Worm (Caenorhabditis elegans): ENCODE results near the gene Y43F8B.14.

Y43F8B.14 gene

ce11 chrV:19462020-19462419 is 6.2 kb upstream of the Y43F8B.14 start, which contains the start of gene Y43F8B.15:
Gene Y43F8B.15, minus strand, starts transcription at chrV:19462120.
- TF ChIP-seq ref-1 (GFP tag; conservative IDR thresholded peaks at IDR 0.05) (no peak), ztf-23 (GFP tag; IDR thresholded peaks at IDR 0.05) (no peak), ztf-29 (GFP tag; IDR thresholded peaks at IDR 0.05) (no peak), cog-1 (tag; optimal IDR thresholded peaks at IDR 0.05) (no peak), T22C8.4 (GFP tag; IDR thresholded peaks at IDR 0.05) (no peak), tab-1 (GFP tag; IDR thresholded peaks at IDR 0.05) (no peak), flt-1 (GFP tag; IDR thresholded peaks at IDR 0.05) (no peak), klf-2 (GFP tag; conservative IDR thresholded peaks at IDR 0.05) (no peak), med-1 (GFP tag; optimal IDR thresholded peaks at IDR 0.05; ENCODE audit: insufficient read depth) (no peak)

DNA sequence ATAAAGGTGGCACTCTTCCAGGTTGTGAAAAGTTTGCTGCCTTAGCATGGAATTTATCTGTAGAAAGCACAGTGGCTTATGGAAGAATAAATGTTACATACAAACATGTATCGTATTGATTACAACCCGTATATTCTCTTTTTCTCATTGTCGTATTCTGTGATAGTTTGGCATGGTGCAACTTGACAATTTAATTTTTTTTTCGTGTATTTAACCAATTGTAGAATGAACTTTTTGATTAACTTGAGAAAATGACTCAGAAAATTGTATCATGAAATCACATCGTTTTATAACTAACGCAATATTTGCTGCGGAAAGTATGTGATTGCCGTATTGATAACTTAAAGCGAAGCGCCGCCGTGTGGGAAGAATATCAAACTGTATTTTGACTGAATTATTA is 1.3 kb upstream of the Y43F8B.14 start, which contains the start of gene Y43F8B.24:
Gene Y43F8B.24, plus strand, starts transcription at position 301 of the 400 bp plus-strand sequence.
- TF ChIP-seq ztf-23 (GFP tag; IDR thresholded peaks at IDR 0.05) (no peak), ref-1 (GFP tag; conservative IDR thresholded peaks at IDR 0.05) (no peak), med-1 (GFP tag; optimal IDR thresholded peaks at IDR 0.05; ENCODE audit: insufficient read depth) (no peak), ztf-29 (GFP tag; IDR thresholded peaks at IDR 0.05) (no peak), flt-1 (GFP tag; IDR thresholded peaks at IDR 0.05) (no peak), klf-2 (GFP tag; conservative IDR thresholded peaks at IDR 0.05) (no peak), cog-1 (tag; optimal IDR thresholded peaks at IDR 0.05) (no peak), T22C8.4 (GFP tag; IDR thresholded peaks at IDR 0.05) (no peak), tab-1 (GFP tag; IDR thresholded peaks at IDR 0.05) (no peak)

DNA sequence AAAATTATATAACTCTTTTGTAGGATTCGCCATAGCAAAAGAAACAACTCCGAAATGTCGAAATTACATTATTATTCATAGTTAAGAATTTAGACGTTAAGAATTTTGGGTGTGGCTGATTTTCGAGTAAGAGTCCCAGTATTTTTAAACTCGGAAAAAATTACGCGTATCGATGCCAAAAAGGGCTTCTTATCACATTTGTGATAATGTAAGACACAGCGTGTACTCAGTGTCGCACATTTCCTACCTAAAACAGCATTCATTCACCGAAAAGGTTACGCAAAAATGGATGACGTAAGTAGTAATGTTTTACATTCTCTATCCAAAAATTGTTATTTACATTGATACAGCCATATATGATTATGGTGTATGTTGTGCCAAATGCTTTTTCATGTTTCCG is 6.2 kb downstream of the Y43F8B.14 start, which contains the start of gene M04C3.5:
Gene M04C3.5, plus strand, starts transcription at position 190 of the 400 bp plus-strand sequence.
- no peak for TF ChIP-seq med-1 (GFP tag; optimal IDR thresholded peaks at IDR 0.05; ENCODE audit: insufficient read depth)
- no peak for TF ChIP-seq flt-1 (GFP tag; IDR thresholded peaks at IDR 0.05)
- no peak for TF ChIP-seq tab-1 (GFP tag; IDR thresholded peaks at IDR 0.05)
- no peak for TF ChIP-seq T22C8.4 (GFP tag; IDR thresholded peaks at IDR 0.05)
- TF ChIP-seq cog-1 (tag; optimal IDR thresholded peaks at IDR 0.05), result no peak
- TF ChIP-seq klf-2 (GFP tag; conservative IDR thresholded peaks at IDR 0.05), result no peak
- no peak for TF ChIP-seq ztf-23 (GFP tag; IDR thresholded peaks at IDR 0.05)
- no peak for TF ChIP-seq ref-1 (GFP tag; conservative IDR thresholded peaks at IDR 0.05)
- TF ChIP-seq ztf-29 (GFP tag; IDR thresholded peaks at IDR 0.05), result no peak

- TF ChIP-seq med-1 (GFP tag; optimal IDR thresholded peaks at IDR 0.05; ENCODE audit: insufficient read depth) (no peak), klf-2 (GFP tag; conservative IDR thresholded peaks at IDR 0.05) (no peak), ref-1 (GFP tag; conservative IDR thresholded peaks at IDR 0.05) (no peak), ztf-29 (GFP tag; IDR thresholded peaks at IDR 0.05) (no peak), tab-1 (GFP tag; IDR thresholded peaks at IDR 0.05) (no peak), T22C8.4 (GFP tag; IDR thresholded peaks at IDR 0.05) (no peak), flt-1 (GFP tag; IDR thresholded peaks at IDR 0.05) (no peak), cog-1 (tag; optimal IDR thresholded peaks at IDR 0.05) (no peak), ztf-23 (GFP tag; IDR thresholded peaks at IDR 0.05) (no peak)
Observed at ce11 chrV:19448805-19449204, 7.0 kb downstream of the Y43F8B.14 start, which contains the start of gene M04C3.2. Gene M04C3.2, minus strand, starts transcription at chrV:19448905.

ce11 chrV:19445442-19445841 is 10.3 kb downstream of the Y43F8B.14 start, which contains the start of gene M04C3.1:
Gene M04C3.1, minus strand, starts transcription at chrV:19445605.
- TF ChIP-seq ztf-23 (GFP tag; IDR thresholded peaks at IDR 0.05) (no peak), flt-1 (GFP tag; IDR thresholded peaks at IDR 0.05) (no peak), T22C8.4 (GFP tag; IDR thresholded peaks at IDR 0.05) (no peak), klf-2 (GFP tag; conservative IDR thresholded peaks at IDR 0.05) (no peak), cog-1 (tag; optimal IDR thresholded peaks at IDR 0.05) (no peak), med-1 (GFP tag; optimal IDR thresholded peaks at IDR 0.05; ENCODE audit: insufficient read depth) (no peak), tab-1 (GFP tag; IDR thresholded peaks at IDR 0.05) (no peak), ref-1 (GFP tag; conservative IDR thresholded peaks at IDR 0.05) (no peak), ztf-29 (GFP tag; IDR thresholded peaks at IDR 0.05) (no peak)

DNA sequence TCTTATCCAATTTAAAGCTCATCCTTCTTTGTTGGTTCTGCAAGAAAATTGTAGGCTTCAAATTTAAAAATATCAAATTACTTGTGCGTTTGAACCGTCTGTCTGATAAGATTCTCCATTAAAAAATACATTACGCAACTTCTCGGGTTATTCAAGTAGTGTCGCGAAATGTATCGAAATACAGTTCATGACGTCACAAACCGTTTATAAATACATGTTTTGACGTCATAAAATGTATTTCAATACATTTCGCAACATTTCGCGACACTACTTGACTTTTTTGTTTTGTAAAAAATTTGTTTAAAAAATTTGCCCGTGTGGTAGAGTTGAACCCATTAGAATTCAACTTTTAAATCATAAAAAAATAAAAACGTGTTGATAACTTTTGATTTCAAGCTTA is 12.2 kb downstream of the Y43F8B.14 start:
- TF ChIP-seq T22C8.4 (GFP tag; IDR thresholded peaks at IDR 0.05), result no peak

DNA sequence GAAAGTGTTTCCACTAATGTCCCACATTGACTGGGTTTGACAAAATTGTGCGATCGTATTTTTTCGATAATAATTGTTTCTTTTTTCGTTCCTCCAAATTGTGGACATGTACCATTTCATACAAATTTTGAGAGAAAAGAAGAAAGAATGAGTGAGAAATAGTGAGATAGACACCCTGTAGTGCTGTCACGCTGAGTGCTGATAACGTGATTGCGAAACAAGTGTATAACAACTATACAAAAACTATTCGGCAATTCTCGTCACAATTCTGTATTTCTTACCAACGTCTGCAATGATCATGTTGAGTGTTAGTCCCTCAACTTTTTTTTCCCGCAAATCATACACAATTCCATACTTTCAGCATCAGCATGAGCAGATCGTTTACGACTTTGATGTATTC is 19.5 kb downstream of the Y43F8B.14 start, which contains the start of gene C25F9.14:
Gene C25F9.14, plus strand, starts transcription at position 178 of the 400 bp plus-strand sequence.
- TF ChIP-seq tab-1 (GFP tag; IDR thresholded peaks at IDR 0.05), result no peak
- TF ChIP-seq ztf-29 (GFP tag; IDR thresholded peaks at IDR 0.05), result no peak
- TF ChIP-seq T22C8.4 (GFP tag; IDR thresholded peaks at IDR 0.05), result no peak
- TF ChIP-seq med-1 (GFP tag; optimal IDR thresholded peaks at IDR 0.05; ENCODE audit: insufficient read depth), result no peak
- TF ChIP-seq ref-1 (GFP tag; conservative IDR thresholded peaks at IDR 0.05), result no peak
- no peak for TF ChIP-seq klf-2 (GFP tag; conservative IDR thresholded peaks at IDR 0.05)
- no peak for TF ChIP-seq ztf-23 (GFP tag; IDR thresholded peaks at IDR 0.05)
- TF ChIP-seq cog-1 (tag; optimal IDR thresholded peaks at IDR 0.05), result no peak
- TF ChIP-seq flt-1 (GFP tag; IDR thresholded peaks at IDR 0.05), result no peak

- TF ChIP-seq ref-1 (GFP tag; conservative IDR thresholded peaks at IDR 0.05) (no peak), flt-1 (GFP tag; IDR thresholded peaks at IDR 0.05) (no peak), T22C8.4 (GFP tag; IDR thresholded peaks at IDR 0.05) (no peak), ztf-23 (GFP tag; IDR thresholded peaks at IDR 0.05) (no peak), tab-1 (GFP tag; IDR thresholded peaks at IDR 0.05) (no peak), klf-2 (GFP tag; conservative IDR thresholded peaks at IDR 0.05) (no peak), ztf-29 (GFP tag; IDR thresholded peaks at IDR 0.05) (no peak), med-1 (GFP tag; optimal IDR thresholded peaks at IDR 0.05; ENCODE audit: insufficient read depth) (no peak), cog-1 (tag; optimal IDR thresholded peaks at IDR 0.05) (no peak)
Observed at ce11 chrV:19433806-19434437, 21.8 kb downstream of the Y43F8B.14 start, which contains the start of gene C25F9.16. Gene C25F9.16, plus strand, starts transcription at chrV:19434387.

ce11 chrV:19432972-19433371 is 22.8 kb downstream of the Y43F8B.14 start, which contains the start of gene C25F9.11:
Gene C25F9.11, minus strand, starts transcription at chrV:19433072.
- no peak for TF ChIP-seq T22C8.4 (GFP tag; IDR thresholded peaks at IDR 0.05)
- no peak for TF ChIP-seq flt-1 (GFP tag; IDR thresholded peaks at IDR 0.05)
- TF ChIP-seq cog-1 (tag; optimal IDR thresholded peaks at IDR 0.05), result no peak
- no peak for TF ChIP-seq ztf-23 (GFP tag; IDR thresholded peaks at IDR 0.05)
- no peak for TF ChIP-seq klf-2 (GFP tag; conservative IDR thresholded peaks at IDR 0.05)
- TF ChIP-seq ztf-29 (GFP tag; IDR thresholded peaks at IDR 0.05), result no peak
- no peak for TF ChIP-seq tab-1 (GFP tag; IDR thresholded peaks at IDR 0.05)
- no peak for TF ChIP-seq med-1 (GFP tag; optimal IDR thresholded peaks at IDR 0.05; ENCODE audit: insufficient read depth)

Data from whole organism, midembryonic.